Fruit fly (Drosophila melanogaster) whole organism, prepupa: ENCODE results near the gene galectin.

ENCODE experiments used
- Blimp-1 ChIP-seq: fragments of 200-800 bp; sonication (Bioruptor generic); optimal IDR thresholded peaks from 3 replicates; lab custom pipeline; 2017; ENCODE audit warnings: missing biosample characterization, missing genetic modification characterization, mild to moderate bottlenecking, moderate library complexity, missing genetic modification reagents
- CG10631 ChIP-seq: fragments of 200-800 bp; sonication (Bioruptor generic); optimal IDR thresholded peaks from 2 replicates; lab custom pipeline; 2016; ENCODE audit warnings: missing biosample characterization, missing genetic modification characterization
- CG11902 ChIP-seq: fragments of 200-800 bp; sonication (Bioruptor generic); optimal IDR thresholded peaks from 3 replicates; lab custom pipeline; 2016; ENCODE audit warnings: missing biosample characterization, missing genetic modification characterization
- CG15336 ChIP-seq: fragments of 200-800 bp; sonication (Bioruptor generic); IDR thresholded peaks from 2 replicates; pipeline ENCODE4 v1.3.6; 2022; ENCODE audit warnings: missing biosample characterization, missing genetic modification characterization
- CG1621 ChIP-seq: fragments of 200-800 bp; sonication (Bioruptor generic); optimal IDR thresholded peaks from 3 replicates; lab custom pipeline; 2018; ENCODE audit warnings: missing biosample characterization, mild to moderate bottlenecking, missing genetic modification characterization
- CG16779 ChIP-seq: fragments of 200-800 bp; sonication (Bioruptor generic); optimal IDR thresholded peaks from 3 replicates; lab custom pipeline; 2017; ENCODE audit warnings: missing biosample characterization, mild to moderate bottlenecking, missing genetic modification characterization
- CG3032 ChIP-seq: fragments of 200-800 bp; optimal IDR thresholded peaks from 2 replicates; lab custom pipeline; 2019; ENCODE audit warnings: missing biosample characterization, mild to moderate bottlenecking, missing genetic modification characterization, moderate library complexity
- CG31627 ChIP-seq: fragments of 200-800 bp; sonication (Bioruptor generic); optimal IDR thresholded peaks from 3 replicates; lab custom pipeline; 2016; ENCODE audit warnings: missing biosample characterization, missing genetic modification characterization
- CG3919 ChIP-seq: fragments of 200-800 bp; sonication (Bioruptor generic); optimal IDR thresholded peaks from 3 replicates; lab custom pipeline; 2016; ENCODE audit warnings: missing biosample characterization, missing genetic modification characterization
- CG6163 ChIP-seq: fragments of 200-800 bp; sonication (Bioruptor generic); IDR thresholded peaks from 3 replicates; pipeline ENCODE4 v1.3.6; 2022; ENCODE audit warnings: missing biosample characterization, missing genetic modification characterization
- CG6808 ChIP-seq: fragments of 200-800 bp; sonication (Bioruptor generic); optimal IDR thresholded peaks from 3 replicates; lab custom pipeline; 2017; ENCODE audit warnings: missing biosample characterization, missing genetic modification characterization, mild to moderate bottlenecking, moderate library complexity, missing genetic modification reagents
- CG6854 ChIP-seq: fragments of 200-800 bp; sonication (Bioruptor generic); optimal IDR thresholded peaks from 2 replicates; lab custom pipeline; 2017; ENCODE audit warnings: missing biosample characterization, mild to moderate bottlenecking, missing genetic modification characterization
- CG7368 ChIP-seq: fragments of 200-800 bp; sonication (Bioruptor generic); optimal IDR thresholded peaks from 3 replicates; lab custom pipeline; 2016; ENCODE audit warnings: missing biosample characterization, missing genetic modification characterization
- CG9139 ChIP-seq: fragments of 200-800 bp; sonication (Bioruptor generic); optimal IDR thresholded peaks from 3 replicates; lab custom pipeline; 2017; ENCODE audit warnings: missing biosample characterization, mild to moderate bottlenecking, missing genetic modification characterization
- Eip78C ChIP-seq: fragments of 200-800 bp; sonication (Bioruptor generic); peaks from one replicate; lab custom pipeline; 2016; ENCODE audit warnings: missing biosample characterization, missing genetic modification characterization
- Eip93F ChIP-seq: fragments of 200-800 bp; sonication (Bioruptor generic); optimal IDR thresholded peaks from 2 replicates; lab custom pipeline; 2016; ENCODE audit warnings: missing biosample characterization, mild to moderate bottlenecking, missing genetic modification characterization
- Gug ChIP-seq: fragments of 200-800 bp; sonication (Bioruptor generic); IDR thresholded peaks from 2 replicates; pipeline ENCODE4 v1.3.6; 2022; ENCODE audit warnings: missing biosample characterization, missing genetic modification characterization
- Hr38 ChIP-seq: sonication (Bioruptor generic); optimal IDR thresholded peaks from 2 replicates; lab custom pipeline; 2016; ENCODE audit warnings: missing biosample characterization, missing genetic modification characterization
- Hr39 ChIP-seq: fragments of 200-800 bp; sonication (Bioruptor generic); optimal IDR thresholded peaks from 2 replicates; lab custom pipeline; 2016; ENCODE audit warnings: missing biosample characterization, missing genetic modification characterization
- Hr4 ChIP-seq: fragments of 200-800 bp; sonication (Bioruptor generic); optimal IDR thresholded peaks from 3 replicates; lab custom pipeline; 2016; ENCODE audit warnings: missing biosample characterization, missing genetic modification characterization
- Met ChIP-seq: fragments of 200-800 bp; sonication (Bioruptor generic); optimal IDR thresholded peaks from 3 replicates; lab custom pipeline; 2016; ENCODE audit warnings: missing biosample characterization, missing genetic modification characterization
- OdsH ChIP-seq: fragments of 200-800 bp; sonication (Bioruptor generic); optimal IDR thresholded peaks from 3 replicates; lab custom pipeline; 2016; ENCODE audit warnings: missing biosample characterization, missing genetic modification characterization
- Smox ChIP-seq: fragments of 200-800 bp; sonication (Bioruptor generic); optimal IDR thresholded peaks from 3 replicates; lab custom pipeline; 2016; ENCODE audit warnings: missing biosample characterization, missing genetic modification characterization
- Sox102F ChIP-seq: fragments of 200-800 bp; sonication (Bioruptor generic); optimal IDR thresholded peaks from 2 replicates; lab custom pipeline; 2016; ENCODE audit warnings: missing biosample characterization, mild to moderate bottlenecking, missing genetic modification characterization
- Sox14 ChIP-seq: fragments of 200-800 bp; sonication (Bioruptor generic); optimal IDR thresholded peaks from 3 replicates; lab custom pipeline; 2016; ENCODE audit warnings: missing biosample characterization, missing genetic modification characterization
- achi ChIP-seq: fragments of 200-800 bp; sonication (Bioruptor generic); optimal IDR thresholded peaks from 3 replicates; lab custom pipeline; 2016; ENCODE audit warnings: missing biosample characterization, missing genetic modification characterization
- cyc ChIP-seq: fragments of 200-800 bp; sonication (Bioruptor generic); optimal IDR thresholded peaks from 3 replicates; lab custom pipeline; 2016; ENCODE audit warnings: missing biosample characterization, missing genetic modification characterization
- dsx ChIP-seq: fragments of 200-800 bp; optimal IDR thresholded peaks from 3 replicates; lab custom pipeline; 2019; ENCODE audit warnings: missing biosample characterization, mild to moderate bottlenecking, missing genetic modification characterization, moderate library complexity; ENCODE audit not compliant: poor library complexity, severe bottlenecking
- eg ChIP-seq: fragments of 200-800 bp; sonication (Bioruptor generic); IDR thresholded peaks from 3 replicates; pipeline ENCODE4 v1.3.6; 2022; ENCODE audit warnings: missing biosample characterization, missing genetic modification characterization
- esn ChIP-seq: fragments of 200-800 bp; sonication (Bioruptor generic); optimal IDR thresholded peaks from 2 replicates; lab custom pipeline; 2016; ENCODE audit warnings: missing biosample characterization, mild to moderate bottlenecking, missing genetic modification characterization, moderate library complexity
- fd85E ChIP-seq: fragments of 200-800 bp; sonication (Bioruptor generic); optimal IDR thresholded peaks from 3 replicates; lab custom pipeline; 2016; ENCODE audit warnings: missing biosample characterization, missing genetic modification characterization
- fkh ChIP-seq: fragments of 200-800 bp; sonication (Bioruptor generic); optimal IDR thresholded peaks from 3 replicates; lab custom pipeline; 2017; ENCODE audit warnings: missing biosample characterization, mild to moderate bottlenecking, missing genetic modification characterization, moderate library complexity
- lz ChIP-seq: fragments of 200-800 bp; sonication (Bioruptor generic); optimal IDR thresholded peaks from 3 replicates; lab custom pipeline; 2016; ENCODE audit warnings: missing biosample characterization, missing genetic modification characterization
- net ChIP-seq: fragments of 200-800 bp; sonication (Bioruptor generic); optimal IDR thresholded peaks from 3 replicates; lab custom pipeline; 2016; ENCODE audit warnings: missing biosample characterization, missing genetic modification characterization
- pdm3 ChIP-seq: fragments of 200-800 bp; sonication (Bioruptor generic); optimal IDR thresholded peaks from 3 replicates; lab custom pipeline; 2016; ENCODE audit warnings: missing biosample characterization, missing genetic modification characterization
- salr ChIP-seq, 2 experiments: fragments of 200-800 bp; sonication (Bioruptor generic); optimal IDR thresholded peaks; 3 replicates each; lab custom pipeline; 2016 to 2018; ENCODE audit warnings: missing biosample characterization in 2 of 2, missing genetic modification characterization in 2 of 2, mild to moderate bottlenecking in 1 of 2
- ss ChIP-seq, 2 experiments: fragments of 200-800 bp; sonication (Bioruptor generic); optimal IDR thresholded peaks; 2 replicates in 1 of 2; 3 replicates in 1 of 2; lab custom pipeline; 2017 to 2018; ENCODE audit warnings: mild to moderate bottlenecking in 2 of 2, missing biosample characterization in 2 of 2, missing genetic modification characterization in 2 of 2, moderate library complexity in 1 of 2
- svp ChIP-seq: fragments of 200-800 bp; sonication (Bioruptor generic); peaks from one replicate; lab custom pipeline; 2016; ENCODE audit warnings: missing biosample characterization, missing genetic modification characterization
- topi ChIP-seq: fragments of 200-800 bp; sonication (Bioruptor generic); optimal IDR thresholded peaks from 3 replicates; lab custom pipeline; 2016; ENCODE audit warnings: missing biosample characterization, missing genetic modification characterization

Gene galectin

dm6 chr2L:72752-73435 lies 1.3 kb downstream of the galectin start:
- TF ChIP-seq Hr39 (no peak), CG15336 (GFP tag; lab: Robert Waterston, UW) (peak; percentile 38; the same call in 1 of the 2 replicates), cyc (GFP tag; lab: Kevin White, UChicago) (peak; percentile 35), CG9139 (no peak), Smox (GFP tag; lab: Kevin White, UChicago) (no peak), lz (GFP tag; lab: Kevin White, UChicago) (peak; percentile 54), fd85E (GFP tag; lab: Kevin White, UChicago) (no peak), Sox102F (peak; percentile 2), Eip78C (GFP tag; lab: Kevin White, UChicago) (peak; percentile 59), salr (GFP tag; optimal IDR thresholded peaks at IDR 0.05; lab: Kevin White, UChicago) (no peak), Hr38 (GFP tag; lab: Kevin White, UChicago) (no peak), net (GFP tag; lab: Kevin White, UChicago) (peak; percentile 20), dsx (GFP tag; lab: Kevin White, UChicago) (no peak), CG3032 (tag; lab: Kevin White, UChicago) (peak; percentile 41), CG3919 (GFP tag; lab: Kevin White, UChicago) (peak; percentile 40), fkh (GFP tag; lab: Kevin White, UChicago) (no peak), CG6808 (GFP tag; lab: Kevin White, UChicago) (no peak), Eip93F (no peak), CG16779 (tag; lab: Kevin White, UChicago) (no peak), CG6854 (no peak), ss (GFP tag; optimal IDR thresholded peaks at IDR 0.05; lab: Kevin White, UChicago) (peak; percentile 3 to 23), CG7368 (GFP tag; lab: Kevin White, UChicago) (no peak), Met (GFP tag; lab: Kevin White, UChicago) (peak; percentile 0), topi (GFP tag; lab: Kevin White, UChicago) (peak; percentile 20), CG11902 (GFP tag; lab: Kevin White, UChicago) (no peak), achi (GFP tag; lab: Kevin White, UChicago) (peak; percentile 90), Gug (GFP tag; lab: Robert Waterston, UW) (no peak), Blimp-1 (GFP tag; lab: Kevin White, UChicago) (no peak), CG31627 (GFP tag; lab: Kevin White, UChicago) (peak; percentile 39), Sox14 (GFP tag; lab: Kevin White, UChicago) (peak; percentile 25), OdsH (GFP tag; lab: Kevin White, UChicago) (peak; percentile 20), Hr4 (no peak), eg (GFP tag; lab: Robert Waterston, UW) (no peak), esn (GFP tag; lab: Kevin White, UChicago) (peak; percentile 14), svp (GFP tag; lab: Kevin White, UChicago) (peak; percentile 69), CG6163 (GFP tag; lab: Robert Waterston, UW) (peak; percentile 67), CG10631 (GFP tag; lab: Kevin White, UChicago) (peak; percentile 1), pdm3 (GFP tag; lab: Kevin White, UChicago) (no peak)
- TF ChIP-seq, all 60 proteins: peak for 19

dm6 chr2L:73760-74388 lies 2.3 kb downstream of the galectin start:
- TF ChIP-seq CG1621 (tag; lab: Kevin White, UChicago) (no peak), svp (GFP tag; lab: Kevin White, UChicago) (peak; percentile 79), Hr38 (GFP tag; lab: Kevin White, UChicago) (no peak), Sox14 (GFP tag; lab: Kevin White, UChicago) (no peak), Eip78C (GFP tag; lab: Kevin White, UChicago) (peak; percentile 79), CG3032 (tag; lab: Kevin White, UChicago) (no peak), ss (GFP tag; optimal IDR thresholded peaks at IDR 0.05; lab: Kevin White, UChicago) (peak in 1 of 2 experiments; percentile 18), CG6808 (GFP tag; lab: Kevin White, UChicago) (peak; percentile 12), fkh (GFP tag; lab: Kevin White, UChicago) (peak; percentile 58)
